Worm (Caenorhabditis elegans): Measurements from ENCODE around the gene B0361.14.

DNA sequence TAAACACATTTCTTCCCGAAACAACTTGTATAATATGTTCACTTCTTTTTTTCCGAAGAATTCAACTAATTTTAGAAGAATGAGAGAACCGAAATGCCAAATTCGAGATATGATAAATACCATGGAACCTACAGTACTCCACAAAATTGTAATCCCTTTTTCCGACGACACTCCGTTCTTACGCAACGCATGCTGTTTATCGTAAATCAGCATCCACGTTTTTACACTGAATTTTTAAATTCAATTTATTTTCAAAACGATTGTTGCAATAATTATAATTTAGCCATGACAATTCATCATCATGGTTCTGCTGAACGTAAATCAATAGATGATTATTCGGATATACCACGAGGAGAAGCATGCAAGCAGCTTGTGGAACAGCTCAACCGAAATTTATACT is 18.2 kb downstream of the B0361.14 start, which contains the start of gene B0361.3:
- no peak for TF ChIP-seq nhr-76 (tag; optimal IDR thresholded peaks at IDR 0.05)
- TF ChIP-seq irx-1 (tag; optimal IDR thresholded peaks at IDR 0.05) = no peak
- TF ChIP-seq mdl-1 (tag; optimal IDR thresholded peaks at IDR 0.05) = no peak
- no peak for TF ChIP-seq aly-2 (tag; optimal IDR thresholded peaks at IDR 0.05)
- no peak for TF ChIP-seq lin-13 (GFP tag; optimal IDR thresholded peaks at IDR 0.05)
- TF ChIP-seq ztf-4 (tag; optimal IDR thresholded peaks at IDR 0.05) = no peak
- TF ChIP-seq fos-1 (tag; optimal IDR thresholded peaks at IDR 0.05) = no peak
- no peak for TF ChIP-seq jun-1 (tag; optimal IDR thresholded peaks at IDR 0.05)
- no peak for TF ChIP-seq sox-4 (tag; optimal IDR thresholded peaks at IDR 0.05)
- TF ChIP-seq alr-1 (tag; optimal IDR thresholded peaks at IDR 0.05; ENCODE audit: borderline replicate concordance) = no peak
- TF ChIP-seq skn-1 (tag; optimal IDR thresholded peaks at IDR 0.05) = no peak

All from whole organism, L1 larva.